Fruit fly (Drosophila melanogaster): Measurements from ENCODE around the gene Cdep.

Gene Cdep

DNA sequence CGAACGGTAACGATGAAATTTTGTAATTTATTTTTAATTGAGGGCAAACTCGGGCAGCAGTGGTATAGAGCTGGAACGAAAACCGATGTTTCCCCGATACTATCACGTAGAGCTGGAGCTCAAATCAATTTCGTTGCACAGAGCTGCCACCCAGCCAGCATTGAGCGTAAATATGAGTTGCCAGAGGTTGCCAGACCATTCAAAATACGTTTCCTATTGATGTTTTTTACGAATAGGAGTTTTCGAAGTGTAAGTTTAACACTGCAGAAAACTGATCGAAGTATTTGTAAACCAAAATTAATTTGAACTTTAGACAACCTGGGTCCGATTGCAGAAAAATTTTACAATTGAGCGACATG is 42.2 kb downstream of the Cdep start, which contains the start of gene Ubc6 (continued):
- TF ChIP-seq fd96Cb (tag; optimal IDR thresholded peaks at IDR 0.05): peak; percentile 6
- TF ChIP-seq CG3065 (GFP tag; optimal IDR thresholded peaks at IDR 0.05): no peak
- TF ChIP-seq Xrp1 (GFP tag; IDR thresholded peaks at IDR 0.05): no peak
- TF ChIP-seq CG3995 (GFP tag; optimal IDR thresholded peaks at IDR 0.05): peak; percentile 49
- TF ChIP-seq Neu2 (GFP tag; optimal IDR thresholded peaks at IDR 0.05; ENCODE audit: borderline replicate concordance): no peak
- no peak for TF ChIP-seq hbn (GFP tag; IDR thresholded peaks at IDR 0.05; ENCODE audit: partially characterized antibody)
- TF ChIP-seq CG8359 (GFP tag; optimal IDR thresholded peaks at IDR 0.05; ENCODE audit: borderline replicate concordance): no peak
- peak; percentile 23 for TF ChIP-seq CG3281 (GFP tag; optimal IDR thresholded peaks at IDR 0.05)
- TF ChIP-seq Sox102F (GFP tag; optimal IDR thresholded peaks at IDR 0.05): no peak
- TF ChIP-seq CG4328 (GFP tag; optimal IDR thresholded peaks at IDR 0.05): peak; percentile 53
- peak; percentile 30 for TF ChIP-seq twi (tag; optimal IDR thresholded peaks at IDR 0.05)
- TF ChIP-seq CG17328 (GFP tag; IDR thresholded peaks at IDR 0.05): no peak
- no peak for TF ChIP-seq CG42726 (GFP tag; IDR thresholded peaks at IDR 0.05; ENCODE audit: partially characterized antibody)
- TF ChIP-seq zen2 (GFP tag; IDR thresholded peaks at IDR 0.05; ENCODE audit: partially characterized antibody): no peak
- peak; percentile 98 for TF ChIP-seq Ets65A (GFP tag)
- TF ChIP-seq usp (GFP tag; optimal IDR thresholded peaks at IDR 0.05): no peak
- TF ChIP-seq CG2120 (GFP tag; optimal IDR thresholded peaks at IDR 0.05): peak; percentile 83
- peak; percentile 82 for TF ChIP-seq nmo (GFP tag; optimal IDR thresholded peaks at IDR 0.05)
- TF ChIP-seq onecut (GFP tag; IDR thresholded peaks at IDR 0.05): peak; percentile 90
- no peak for TF ChIP-seq Mrtf (GFP tag; IDR thresholded peaks at IDR 0.05)
- TF ChIP-seq Lpt (GFP tag; optimal IDR thresholded peaks at IDR 0.05): no peak
- peak; percentile 71 for TF ChIP-seq tx (GFP tag; optimal IDR thresholded peaks at IDR 0.05)
- TF ChIP-seq CG13296 (GFP tag; optimal IDR thresholded peaks at IDR 0.05): no peak
- TF ChIP-seq Max (GFP tag; optimal IDR thresholded peaks at IDR 0.05): peak; percentile 67
- no peak for TF ChIP-seq scrt (GFP tag; optimal IDR thresholded peaks at IDR 0.05)
- no peak for TF ChIP-seq sens-2 (GFP tag; IDR thresholded peaks at IDR 0.05)
- no peak for TF ChIP-seq hb (GFP tag; IDR thresholded peaks at IDR 0.05; ENCODE audit: partially characterized antibody)
- peak; percentile 25 for TF ChIP-seq CG5245 (GFP tag; optimal IDR thresholded peaks at IDR 0.05)
- no peak for TF ChIP-seq MESR4 (GFP tag; optimal IDR thresholded peaks at IDR 0.05)
- no peak for TF ChIP-seq ato (GFP tag; IDR thresholded peaks at IDR 0.05; ENCODE audit: partially characterized antibody)
- TF ChIP-seq dm (GFP tag; optimal IDR thresholded peaks at IDR 0.05): peak; percentile 75
- TF ChIP-seq CG10979 (tag; optimal IDR thresholded peaks at IDR 0.05): peak; percentile 34
- no peak for TF ChIP-seq slbo (GFP tag; IDR thresholded peaks at IDR 0.05)
- TF ChIP-seq grn (GFP tag; optimal IDR thresholded peaks at IDR 0.05): peak; percentile 65
- peak; percentile 59 for TF ChIP-seq CG18599 (GFP tag; optimal IDR thresholded peaks at IDR 0.05)
- TF ChIP-seq ash1 (GFP tag; optimal IDR thresholded peaks at IDR 0.05): peak; percentile 63
- peak; percentile 34 for TF ChIP-seq eyg (GFP tag; optimal IDR thresholded peaks at IDR 0.05)
- TF ChIP-seq btn (GFP tag; optimal IDR thresholded peaks at IDR 0.05): no peak
- TF ChIP-seq CG16813 (GFP tag; IDR thresholded peaks at IDR 0.05; ENCODE audit: partially characterized antibody): no peak
- TF ChIP-seq kah (GFP tag; optimal IDR thresholded peaks at IDR 0.05): no peak
- peak; percentile 43 for TF ChIP-seq Chrac-16 (GFP tag; optimal IDR thresholded peaks at IDR 0.05)
- TF ChIP-seq Ravus (GFP tag; IDR thresholded peaks at IDR 0.05): no peak
- no peak for TF ChIP-seq E2f1 (GFP tag; IDR thresholded peaks at IDR 0.05)
- TF ChIP-seq Sin3A (optimal IDR thresholded peaks at IDR 0.05): peak; percentile 88
- TF ChIP-seq kay (GFP tag; optimal IDR thresholded peaks at IDR 0.05): no peak
- peak; percentile 69 for TF ChIP-seq fu2 (GFP tag; optimal IDR thresholded peaks at IDR 0.05)
- peak; percentile 32 for TF ChIP-seq CG3838 (GFP tag; optimal IDR thresholded peaks at IDR 0.05)
- peak; percentile 48 for TF ChIP-seq CG10462 (GFP tag; optimal IDR thresholded peaks at IDR 0.05)
- TF ChIP-seq odd (GFP tag; optimal IDR thresholded peaks at IDR 0.05): no peak
- no peak for TF ChIP-seq Kr (GFP tag; optimal IDR thresholded peaks at IDR 0.05)
- peak; percentile 44 for TF ChIP-seq CG11398 (GFP tag; optimal IDR thresholded peaks at IDR 0.05)
- TF ChIP-seq Dfd (GFP tag; optimal IDR thresholded peaks at IDR 0.05): no peak
